Worm (Caenorhabditis elegans) whole organism, L2 larva: ENCODE data around the gene B0238.9.

Source experiments
- F13H6.1 ChIP-seq: sonication (generic microtip); optimal IDR thresholded peaks from 2 replicates; lab custom pipeline; 2016; ENCODE audit warnings: missing genetic modification characterization, missing compliant biosample characterization
- ZK546.5 ChIP-seq: sonication (generic microtip); optimal IDR thresholded peaks from 2 replicates; lab custom pipeline; 2017; ENCODE audit warnings: missing biosample characterization, missing genetic modification characterization
- ama-1 ChIP-seq: fragments of 150-350 bp; optimal IDR thresholded peaks from 2 replicates; lab custom pipeline; 2018; ENCODE audit warnings: inconsistent platforms
- lin-39 ChIP-seq: fragments of 150-350 bp; optimal IDR thresholded peaks from 2 replicates; lab custom pipeline; 2014; ENCODE audit warnings: missing biosample characterization, missing genetic modification reagents, missing genetic modification characterization
- mdl-1 ChIP-seq, 2 experiments: fragments of 150-350 bp in 1 of 2; sonication (generic microtip) in 1 of 2; optimal IDR thresholded peaks; 2 replicates each; lab custom pipeline; 2017; ENCODE audit warnings: missing biosample characterization in 2 of 2, missing genetic modification characterization in 2 of 2
- unc-62 ChIP-seq: fragments of 150-350 bp; optimal IDR thresholded peaks from 2 replicates; lab custom pipeline; 2014; ENCODE audit warnings: missing biosample characterization, missing genetic modification reagents, missing genetic modification characterization
- ztf-4 ChIP-seq: fragments of 150-350 bp; optimal IDR thresholded peaks from 2 replicates; lab custom pipeline; 2014; ENCODE audit warnings: missing biosample characterization, missing genetic modification characterization

- TF ChIP-seq ama-1 (lab: Kevin White, UChicago) (no peak), ZK546.5 (tag; lab: Kevin White, UChicago) (no peak), mdl-1 (tag; optimal IDR thresholded peaks at IDR 0.05; lab: Kevin White, UChicago) (no peak), unc-62 (GFP tag; lab: Kevin White, UChicago) (no peak), ztf-4 (tag; lab: Kevin White, UChicago) (no peak), lin-39 (no peak), F13H6.1 (no peak)
Measured at ce11 chrV:5319477-5319876, 41.6 kb upstream of the B0238.9 start, which contains the start of gene ceh-34.
